Worm (Caenorhabditis elegans) whole organism, young adult: Measurements from ENCODE around the gene T03G11.10.

ENCODE experiments used
- C06A6.2 ChIP-seq: fragments of 200-800 bp; sonication (Bioruptor generic); conservative IDR thresholded peaks from 2 replicates; pipeline ENCODE4 v1.3.6; 2022; ENCODE audit warnings: missing genetic modification characterization, missing compliant biosample characterization
- ets-4 ChIP-seq: fragments of 200-800 bp; sonication (Bioruptor generic); optimal IDR thresholded peaks from 2 replicates; lab custom pipeline; 2018; ENCODE audit warnings: mild to moderate bottlenecking, missing genetic modification characterization, missing compliant biosample characterization
- hrde-1 ChIP-seq: sonication (generic microtip); optimal IDR thresholded peaks from 2 replicates; lab custom pipeline; 2016; ENCODE audit warnings: missing genetic modification characterization, mild to moderate bottlenecking, missing compliant biosample characterization, moderate library complexity, missing genotype, missing genetic modification reagents, borderline replicate concordance

ce11 chrX:5174256-5174655, 3.3 kb upstream of the T03G11.10 start, which contains the start of gene zchc-1A:
- TF ChIP-seq ets-4 (no peak), hrde-1 (tag; lab: Kevin White, UChicago) (no peak), C06A6.2 (no peak)
